Fruit fly (Drosophila melanogaster) whole organism, embryonic: ENCODE data around the gene CG2493.

Experiments used
- Abd-B ChIP-seq: fragments of 200-800 bp; sonication (Bioruptor generic); optimal IDR thresholded peaks from 2 replicates; lab custom pipeline; 2018; ENCODE audit warnings: missing biosample characterization, mild to moderate bottlenecking, missing genetic modification characterization, moderate library complexity
- BEAF-32 ChIP-seq: fragments of 200-800 bp; sonication (Bioruptor generic); optimal IDR thresholded peaks from 3 replicates; lab custom pipeline; 2017; ENCODE audit warnings: missing biosample characterization, missing genetic modification characterization, mild to moderate bottlenecking, moderate library complexity, missing genetic modification reagents
- Bgb ChIP-seq: fragments of 200-800 bp; sonication (Bioruptor generic); IDR thresholded peaks from 2 replicates; pipeline ENCODE4 v1.3.6; 2022; ENCODE audit warnings: missing biosample characterization, missing genetic modification characterization; ENCODE audit not compliant: partially characterized antibody
- CG10565 ChIP-seq: fragments of 200-800 bp; sonication (Bioruptor generic); optimal IDR thresholded peaks from 3 replicates; lab custom pipeline; 2016; ENCODE audit warnings: missing biosample characterization, mild to moderate bottlenecking, missing genetic modification characterization
- CG11398 ChIP-seq: fragments of 200-800 bp; sonication (Bioruptor generic); optimal IDR thresholded peaks from 2 replicates; lab custom pipeline; 2016; ENCODE audit warnings: missing biosample characterization, missing genetic modification characterization
- CG12104 ChIP-seq: fragments of 200-800 bp; sonication (Bioruptor generic); optimal IDR thresholded peaks from 3 replicates; lab custom pipeline; 2016; ENCODE audit warnings: missing biosample characterization, missing genetic modification characterization
- CG12659 ChIP-seq: fragments of 200-800 bp; sonication (Bioruptor generic); optimal IDR thresholded peaks from 3 replicates; lab custom pipeline; 2017; ENCODE audit warnings: mild to moderate bottlenecking, missing biosample characterization, missing genetic modification reagents, missing genetic modification characterization
- CG12769 ChIP-seq: fragments of 200-800 bp; sonication (Bioruptor generic); optimal IDR thresholded peaks from 2 replicates; lab custom pipeline; 2019; ENCODE audit warnings: missing biosample characterization, mild to moderate bottlenecking, missing genetic modification characterization, moderate library complexity
- CG13894 ChIP-seq: fragments of 200-800 bp; sonication (Bioruptor generic); optimal IDR thresholded peaks from 3 replicates; lab custom pipeline; 2018; ENCODE audit warnings: missing biosample characterization, mild to moderate bottlenecking, missing genetic modification characterization, moderate library complexity
- CG17186 ChIP-seq: fragments of 200-800 bp; sonication (Bioruptor generic); optimal IDR thresholded peaks from 3 replicates; lab custom pipeline; 2017; ENCODE audit warnings: missing biosample characterization, missing genetic modification reagents, missing genetic modification characterization
- CG17328 ChIP-seq: fragments of 200-800 bp; sonication (Bioruptor generic); IDR thresholded peaks from 2 replicates; pipeline ENCODE4 v1.3.6; 2022; ENCODE audit warnings: missing biosample characterization, missing genetic modification characterization
- CG17829 ChIP-seq: fragments of 200-800 bp; optimal IDR thresholded peaks from 2 replicates; lab custom pipeline; 2019; ENCODE audit warnings: missing biosample characterization, mild to moderate bottlenecking, missing genetic modification characterization, moderate library complexity
- CG1832 ChIP-seq: fragments of 200-800 bp; sonication (Bioruptor generic); optimal IDR thresholded peaks from 2 replicates; lab custom pipeline; 2017; ENCODE audit warnings: missing biosample characterization, mild to moderate bottlenecking, missing genetic modification characterization, inconsistent platforms
- CG2678 ChIP-seq: fragments of 200-800 bp; sonication (Bioruptor generic); optimal IDR thresholded peaks from 3 replicates; lab custom pipeline; 2019; ENCODE audit warnings: missing biosample characterization, mild to moderate bottlenecking, missing genetic modification characterization, moderate library complexity
- CG2712 ChIP-seq: fragments of 200-800 bp; optimal IDR thresholded peaks from 3 replicates; lab custom pipeline; 2019; ENCODE audit warnings: missing biosample characterization, mild to moderate bottlenecking, missing genetic modification characterization, moderate library complexity
- CG2889 ChIP-seq: fragments of 200-800 bp; sonication (Bioruptor generic); IDR thresholded peaks from 3 replicates; pipeline ENCODE4 v1.3.6; 2022; ENCODE audit warnings: missing biosample characterization, missing genetic modification characterization
- CG31365 ChIP-seq: fragments of 200-800 bp; sonication (Bioruptor generic); optimal IDR thresholded peaks from 2 replicates; lab custom pipeline; 2018; ENCODE audit warnings: missing biosample characterization, mild to moderate bottlenecking, missing genetic modification characterization
- CG3407 ChIP-seq: fragments of 200-800 bp; sonication (Bioruptor generic); optimal IDR thresholded peaks from 2 replicates; lab custom pipeline; 2018; ENCODE audit warnings: missing biosample characterization, mild to moderate bottlenecking, missing genetic modification characterization
- CG3726 ChIP-seq: fragments of 200-800 bp; sonication (Bioruptor generic); IDR thresholded peaks from 3 replicates; pipeline ENCODE4, ENCODE4 v1.3.6; 2022; ENCODE audit warnings: missing biosample characterization, missing genetic modification characterization
- CG4328 ChIP-seq: fragments of 200-800 bp; sonication (Bioruptor generic); optimal IDR thresholded peaks from 3 replicates; lab custom pipeline; 2017; ENCODE audit warnings: missing biosample characterization, missing genetic modification reagents, missing genetic modification characterization
- CG6175 ChIP-seq: fragments of 200-800 bp; sonication (Bioruptor generic); IDR thresholded peaks from 3 replicates; pipeline ENCODE4 v1.3.6; 2022; ENCODE audit warnings: missing biosample characterization, missing genetic modification characterization
- CG8924 ChIP-seq: fragments of 200-800 bp; optimal IDR thresholded peaks from 3 replicates; lab custom pipeline; 2019; ENCODE audit warnings: missing biosample characterization, mild to moderate bottlenecking, missing genetic modification characterization, moderate library complexity
- CG8944 ChIP-seq: fragments of 200-800 bp; sonication (Bioruptor generic); optimal IDR thresholded peaks from 3 replicates; lab custom pipeline; 2016; ENCODE audit warnings: missing biosample characterization, missing genetic modification characterization
- Dref ChIP-seq: fragments of 200-800 bp; sonication (Bioruptor generic); IDR thresholded peaks from 2 replicates; pipeline ENCODE4 v1.3.6; 2022; ENCODE audit warnings: missing biosample characterization, missing genetic modification characterization
- E2f1 ChIP-seq: fragments of 200-800 bp; sonication (Bioruptor generic); IDR thresholded peaks from 2 replicates; pipeline ENCODE4 v1.3.6; 2022; ENCODE audit warnings: missing biosample characterization, missing genetic modification characterization
- Fer3 ChIP-seq: fragments of 200-800 bp; sonication (Bioruptor generic); optimal IDR thresholded peaks from 2 replicates; lab custom pipeline; 2018; ENCODE audit warnings: missing biosample characterization, mild to moderate bottlenecking, missing genetic modification characterization, moderate library complexity
- GATAe ChIP-seq: fragments of 200-800 bp; sonication (Bioruptor generic); conservative IDR thresholded peaks from 2 replicates; pipeline ENCODE4 v1.3.6; 2022; ENCODE audit warnings: missing biosample characterization, missing genetic modification characterization
- HHEX ChIP-seq: fragments of 200-800 bp; sonication (Bioruptor generic); optimal IDR thresholded peaks from 3 replicates; lab custom pipeline; 2017; ENCODE audit warnings: missing biosample characterization, mild to moderate bottlenecking, missing genetic modification characterization, missing genetic modification reagents
- HLHmδ ChIP-seq: fragments of 200-800 bp; sonication (Bioruptor generic); optimal IDR thresholded peaks from 2 replicates; lab custom pipeline; 2018; ENCODE audit warnings: missing biosample characterization, mild to moderate bottlenecking, missing genetic modification characterization, moderate library complexity
- Mrtf ChIP-seq: fragments of 200-800 bp; sonication (Bioruptor generic); IDR thresholded peaks from 3 replicates; pipeline ENCODE4 v1.3.6; 2022; ENCODE audit warnings: missing biosample characterization, missing genetic modification characterization
- Myb ChIP-seq: fragments of 200-800 bp; sonication (Bioruptor generic); optimal IDR thresholded peaks from 2 replicates; lab custom pipeline; 2016; ENCODE audit warnings: missing biosample characterization, missing genetic modification characterization
- Side ChIP-seq: fragments of 200-800 bp; sonication (Bioruptor generic); optimal IDR thresholded peaks from 2 replicates; lab custom pipeline; 2016; ENCODE audit warnings: missing biosample characterization, missing genetic modification characterization
- Usf ChIP-seq: fragments of 200-800 bp; sonication (Bioruptor generic); optimal IDR thresholded peaks from 2 replicates; lab custom pipeline; 2017; ENCODE audit warnings: missing genotype, missing biosample characterization, missing genetic modification characterization
- Xrp1 ChIP-seq: fragments of 200-800 bp; sonication (Bioruptor generic); IDR thresholded peaks from 2 replicates; pipeline ENCODE4 v1.3.6; 2022; ENCODE audit warnings: missing biosample characterization, missing genetic modification characterization
- ash1 ChIP-seq: fragments of 200-800 bp; sonication (Bioruptor generic); optimal IDR thresholded peaks from 2 replicates; lab custom pipeline; 2018; ENCODE audit warnings: missing biosample characterization, mild to moderate bottlenecking, missing genetic modification characterization
- ato ChIP-seq: fragments of 200-800 bp; sonication (Bioruptor generic); IDR thresholded peaks from 2 replicates; pipeline ENCODE4 v1.3.6; 2022; ENCODE audit warnings: missing biosample characterization, missing genetic modification characterization; ENCODE audit not compliant: partially characterized antibody
- btn ChIP-seq: fragments of 200-800 bp; sonication (Bioruptor generic); optimal IDR thresholded peaks from 2 replicates; lab custom pipeline; 2016; ENCODE audit warnings: missing biosample characterization, missing genetic modification characterization
- caup ChIP-seq: fragments of 200-800 bp; sonication (Bioruptor generic); optimal IDR thresholded peaks from 3 replicates; lab custom pipeline; 2017; ENCODE audit warnings: missing biosample characterization, mild to moderate bottlenecking, missing genetic modification characterization, moderate library complexity; ENCODE audit not compliant: severe bottlenecking
- chif ChIP-seq, 2 experiments: fragments of 200-800 bp; sonication (Bioruptor generic); optimal IDR thresholded peaks; 3 replicates each; lab custom pipeline; 2016; ENCODE audit warnings: missing biosample characterization in 2 of 2, missing genetic modification characterization in 2 of 2
- fru ChIP-seq: fragments of >200 bp; optimal IDR thresholded peaks from 2 replicates; lab custom pipeline; 2017
- gcm2 ChIP-seq: fragments of 200-800 bp; sonication (Bioruptor generic); optimal IDR thresholded peaks from 2 replicates; lab custom pipeline; 2016; ENCODE audit warnings: missing biosample characterization, missing genetic modification characterization
- her ChIP-seq: fragments of 200-800 bp; sonication (Bioruptor generic); optimal IDR thresholded peaks from 2 replicates; lab custom pipeline; 2016; ENCODE audit warnings: missing biosample characterization, missing genetic modification characterization
- lilli ChIP-seq: fragments of 200-800 bp; sonication (Bioruptor generic); optimal IDR thresholded peaks from 3 replicates; lab custom pipeline; 2016; ENCODE audit warnings: missing biosample characterization, missing genetic modification characterization
- lov ChIP-seq, 2 experiments: fragments of 200-800 bp in 1 of 2; fragments of >200 bp in 1 of 2; sonication (Bioruptor generic) in 1 of 2; IDR thresholded peaks in 1 of 2; optimal IDR thresholded peaks in 1 of 2; 2 replicates in 1 of 2; 3 replicates in 1 of 2; pipeline versions ENCODE4 v1.3.6 to Lab custom; 2017 to 2022; ENCODE audit warnings: missing biosample characterization in 1 of 2, missing genetic modification characterization in 1 of 2
- nmo ChIP-seq: fragments of 200-800 bp; sonication (Bioruptor generic); optimal IDR thresholded peaks from 2 replicates; lab custom pipeline; 2018; ENCODE audit warnings: missing biosample characterization, mild to moderate bottlenecking, missing genetic modification characterization, moderate library complexity
- row ChIP-seq: fragments of 200-800 bp; sonication (Bioruptor generic); IDR thresholded peaks from 3 replicates; pipeline ENCODE4 v1.3.6; 2022; ENCODE audit warnings: missing biosample characterization, missing genetic modification characterization
- tap ChIP-seq: fragments of 200-800 bp; optimal IDR thresholded peaks from 3 replicates; lab custom pipeline; 2019; ENCODE audit warnings: missing biosample characterization, mild to moderate bottlenecking, missing genetic modification characterization, moderate library complexity
- trh ChIP-seq: fragments of 200-800 bp; sonication (Bioruptor generic); optimal IDR thresholded peaks from 2 replicates; lab custom pipeline; 2016; ENCODE audit warnings: missing biosample characterization, missing genetic modification characterization
- usp ChIP-seq: fragments of >200 bp; optimal IDR thresholded peaks from 2 replicates; lab custom pipeline; 2017; ENCODE audit warnings: missing biosample characterization, missing genetic modification characterization

The CG2493 gene

dm6 chr2L:20416754-20417563 lies 46.3 kb downstream of the CG2493 start, which contains the start of the genes CG10949 and Arpc2 (continued):
- TF ChIP-seq HHEX: no peak
- no peak for TF ChIP-seq chif (GFP tag; optimal IDR thresholded peaks at IDR 0.05; lab: Kevin White, UChicago)
- peak; percentile 78 for TF ChIP-seq BEAF-32
- TF ChIP-seq CG17328 (GFP tag; lab: Robert Waterston, UW): no peak
- no peak for TF ChIP-seq ash1
- TF ChIP-seq caup (GFP tag; lab: Kevin White, UChicago): no peak
- TF ChIP-seq CG11398: no peak
- TF ChIP-seq CG8924 (tag; lab: Kevin White, UChicago): peak; percentile 64
- TF ChIP-seq CG3407 (GFP tag; lab: Kevin White, UChicago): no peak
- TF ChIP-seq CG3726: no peak
- peak; percentile 75 for TF ChIP-seq CG2712 (tag; lab: Kevin White, UChicago)
- peak; percentile 73 for TF ChIP-seq CG17829 (tag; lab: Kevin White, UChicago)
- TF ChIP-seq Mrtf (GFP tag; lab: Robert Waterston, UW): no peak
- no peak for TF ChIP-seq CG31365
- TF ChIP-seq Side: no peak
- TF ChIP-seq btn: no peak
- TF ChIP-seq lilli (GFP tag; lab: Kevin White, UChicago): peak; percentile 64
- TF ChIP-seq Dref (GFP tag; lab: Robert Waterston, UW): peak; percentile 72
- peak; percentile 87 for TF ChIP-seq CG12659 (GFP tag; lab: Kevin White, UChicago)
- no peak for TF ChIP-seq CG8944 (GFP tag; lab: Kevin White, UChicago)
- TF ChIP-seq CG6175: no peak
- TF ChIP-seq GATAe (GFP tag; lab: Robert Waterston, UW): no peak
- peak; percentile 54 for TF ChIP-seq nmo
- TF ChIP-seq CG2889 (GFP tag; lab: Robert Waterston, UW): 0 out of 3 replicates have a peak, but pooled peaks have one; percentile 17
- no peak for TF ChIP-seq her
- TF ChIP-seq tap (tag; lab: Kevin White, UChicago): peak; percentile 60
- no peak for TF ChIP-seq lov (optimal IDR thresholded peaks at IDR 0.05; lab: Kevin White, UChicago)
- no peak for TF ChIP-seq lov (GFP tag; IDR thresholded peaks at IDR 0.05; lab: Robert Waterston, UW)
- no peak for TF ChIP-seq CG12769 (tag; lab: Kevin White, UChicago)
- TF ChIP-seq Fer3 (tag; lab: Kevin White, UChicago): peak; percentile 44
- peak; percentile 48; the same call in 1 of the 2 replicates for TF ChIP-seq E2f1
- TF ChIP-seq CG4328 (GFP tag; lab: Kevin White, UChicago): peak; percentile 54
- TF ChIP-seq Abd-B: no peak
- peak; percentile 74 for TF ChIP-seq CG2678 (tag; lab: Kevin White, UChicago)
- no peak for TF ChIP-seq fru
- peak; percentile 38; the same call in 1 of the 2 replicates for TF ChIP-seq Bgb (GFP tag; lab: Robert Waterston, UW)
- TF ChIP-seq usp (GFP tag; lab: Kevin White, UChicago): no peak
- peak; percentile 6 for TF ChIP-seq CG17186 (GFP tag; lab: Kevin White, UChicago)
- peak; percentile 30 for TF ChIP-seq CG1832 (GFP tag; lab: Kevin White, UChicago)
- no peak for TF ChIP-seq Myb (GFP tag; lab: Kevin White, UChicago)
- TF ChIP-seq CG10565 (GFP tag; lab: Kevin White, UChicago): no peak
- no peak for TF ChIP-seq CG12104 (GFP tag; lab: Kevin White, UChicago)
- peak; percentile 27 for TF ChIP-seq CG13894 (tag; lab: Kevin White, UChicago)
- no peak for TF ChIP-seq trh (GFP tag; lab: Kevin White, UChicago)
- TF ChIP-seq HLHmδ (GFP tag; lab: Kevin White, UChicago): no peak
- no peak; the same call in 1 of the 2 replicates for TF ChIP-seq Xrp1 (GFP tag; lab: Robert Waterston, UW)
- peak; percentile 47 for TF ChIP-seq ato (GFP tag; lab: Robert Waterston, UW)
- TF ChIP-seq gcm2: no peak
- TF ChIP-seq Usf (GFP tag; lab: Kevin White, UChicago): no peak
- peak; percentile 86 for TF ChIP-seq row (GFP tag; lab: Robert Waterston, UW)
